Worm (Caenorhabditis elegans): Measurements from ENCODE around the gene cku-70.

- no peak for TF ChIP-seq ceh-2 (tag; optimal IDR thresholded peaks at IDR 0.05)
- no peak for TF ChIP-seq hlh-8 (tag; optimal IDR thresholded peaks at IDR 0.05)
- TF ChIP-seq ceh-6 (GFP tag; optimal IDR thresholded peaks at IDR 0.05), result no peak
- TF ChIP-seq pag-3 (tag; optimal IDR thresholded peaks at IDR 0.05; ENCODE audit: borderline replicate concordance), result no peak
- TF ChIP-seq tbx-2 (tag; optimal IDR thresholded peaks at IDR 0.05), result no peak
- TF ChIP-seq ceh-14 (tag; optimal IDR thresholded peaks at IDR 0.05), result no peak
- no peak for TF ChIP-seq ceh-31 (tag; optimal IDR thresholded peaks at IDR 0.05)
- no peak for TF ChIP-seq ttx-3 (tag; optimal IDR thresholded peaks at IDR 0.05)
These were observed 53.2 kb downstream of the cku-70 start for ce11 chrIII:11207825-11208224.
